Fruit fly (Drosophila melanogaster) whole organism, embryonic: Measurements from ENCODE around the gene CG13484.

Source experiments
- Aef1 ChIP-seq: fragments of 200-800 bp; sonication (Bioruptor generic); IDR thresholded peaks from 3 replicates; pipeline ENCODE4 v1.3.6; 2022; ENCODE audit warnings: missing biosample characterization, missing genetic modification characterization
- Awh ChIP-seq: fragments of 200-800 bp; sonication (Bioruptor generic); IDR thresholded peaks from 2 replicates; pipeline ENCODE4, ENCODE4 v1.3.6; 2022; ENCODE audit warnings: missing biosample characterization, missing genetic modification characterization
- Bgb ChIP-seq: fragments of 200-800 bp; sonication (Bioruptor generic); IDR thresholded peaks from 2 replicates; pipeline ENCODE4 v1.3.6; 2022; ENCODE audit warnings: missing biosample characterization, missing genetic modification characterization; ENCODE audit not compliant: partially characterized antibody
- BtbVII ChIP-seq: fragments of 200-800 bp; sonication (Bioruptor generic); optimal IDR thresholded peaks from 3 replicates; lab custom pipeline; 2017; ENCODE audit warnings: missing biosample characterization, mild to moderate bottlenecking, missing genetic modification characterization
- CG10366 ChIP-seq: fragments of 200-800 bp; sonication (Bioruptor generic); IDR thresholded peaks from 2 replicates; pipeline ENCODE4 v1.3.6; 2022; ENCODE audit warnings: missing biosample characterization, missing genetic modification characterization
- CG10431 ChIP-seq: fragments of 200-800 bp; sonication (Bioruptor generic); optimal IDR thresholded peaks from 3 replicates; lab custom pipeline; 2018; ENCODE audit warnings: missing biosample characterization, mild to moderate bottlenecking, missing genetic modification characterization
- CG11456 ChIP-seq: fragments of 200-800 bp; sonication (Bioruptor generic); IDR thresholded peaks from 3 replicates; pipeline ENCODE4 v1.3.6; 2022; ENCODE audit warnings: missing biosample characterization, missing genetic modification characterization
- CG12299 ChIP-seq: fragments of 200-800 bp; sonication (Bioruptor generic); optimal IDR thresholded peaks from 2 replicates; lab custom pipeline; 2018; ENCODE audit warnings: missing biosample characterization, mild to moderate bottlenecking, missing genetic modification characterization
- CG13287 ChIP-seq: fragments of 200-800 bp; sonication (Bioruptor generic); IDR thresholded peaks from 2 replicates; pipeline ENCODE4 v1.3.6; 2022; ENCODE audit warnings: missing biosample characterization, missing genetic modification characterization; ENCODE audit not compliant: partially characterized antibody
- CG15479 ChIP-seq: fragments of 200-800 bp; sonication (Bioruptor generic); optimal IDR thresholded peaks from 3 replicates; lab custom pipeline; 2019; ENCODE audit warnings: missing biosample characterization, mild to moderate bottlenecking, missing genetic modification characterization, moderate library complexity
- CG15514 ChIP-seq: fragments of 200-800 bp; sonication (Bioruptor generic); optimal IDR thresholded peaks from 3 replicates; lab custom pipeline; 2017; ENCODE audit warnings: missing biosample characterization, missing genetic modification characterization, mild to moderate bottlenecking, moderate library complexity, missing genetic modification reagents
- CG17385 ChIP-seq: fragments of 200-800 bp; sonication (Bioruptor generic); optimal IDR thresholded peaks from 3 replicates; lab custom pipeline; 2018; ENCODE audit warnings: missing biosample characterization, mild to moderate bottlenecking, missing genetic modification characterization
- CG2120 ChIP-seq: fragments of 200-800 bp; sonication (Bioruptor generic); optimal IDR thresholded peaks from 3 replicates; lab custom pipeline; 2016; ENCODE audit warnings: missing biosample characterization, missing genetic modification characterization
- CG2202 ChIP-seq: fragments of 200-800 bp; sonication (Bioruptor generic); optimal IDR thresholded peaks from 2 replicates; lab custom pipeline; 2018; ENCODE audit warnings: missing biosample characterization, mild to moderate bottlenecking, missing genetic modification characterization
- CG2712 ChIP-seq: fragments of 200-800 bp; optimal IDR thresholded peaks from 3 replicates; lab custom pipeline; 2019; ENCODE audit warnings: missing biosample characterization, mild to moderate bottlenecking, missing genetic modification characterization, moderate library complexity
- CG31388 ChIP-seq: fragments of 200-800 bp; sonication (Bioruptor generic); optimal IDR thresholded peaks from 2 replicates; lab custom pipeline; 2016; ENCODE audit warnings: missing biosample characterization, missing genetic modification characterization
- CG32532 ChIP-seq: fragments of 200-800 bp; sonication (Bioruptor generic); IDR thresholded peaks from 2 replicates; pipeline ENCODE4 v1.3.6; 2022; ENCODE audit warnings: missing biosample characterization, missing genetic modification characterization
- CG3995 ChIP-seq: fragments of 200-800 bp; sonication (Bioruptor generic); optimal IDR thresholded peaks from 3 replicates; lab custom pipeline; 2016; ENCODE audit warnings: missing biosample characterization, missing genetic modification characterization
- CG4282 ChIP-seq: fragments of 200-800 bp; sonication (Bioruptor generic); optimal IDR thresholded peaks from 2 replicates; lab custom pipeline; 2016; ENCODE audit warnings: missing biosample characterization, missing genetic modification characterization
- CG4360 ChIP-seq: fragments of 200-800 bp; sonication (Bioruptor generic); IDR thresholded peaks from 2 replicates; pipeline ENCODE4 v1.3.6; 2022; ENCODE audit warnings: missing biosample characterization, missing genetic modification characterization
- CG6791 ChIP-seq: fragments of 200-800 bp; sonication (Bioruptor generic); IDR thresholded peaks from 3 replicates; pipeline ENCODE4 v1.3.6; 2022; ENCODE audit warnings: missing biosample characterization, missing genetic modification characterization; ENCODE audit not compliant: partially characterized antibody
- CG8388 ChIP-seq: fragments of 200-800 bp; sonication (Bioruptor generic); optimal IDR thresholded peaks from 2 replicates; lab custom pipeline; 2019; ENCODE audit warnings: missing biosample characterization, mild to moderate bottlenecking, missing genetic modification characterization, moderate library complexity
- CG9932 ChIP-seq: fragments of 200-800 bp; sonication (Bioruptor generic); IDR thresholded peaks from 2 replicates; pipeline ENCODE4 v1.3.6; 2022; ENCODE audit warnings: missing biosample characterization, missing genetic modification characterization
- D19B ChIP-seq: fragments of 200-800 bp; sonication (Bioruptor generic); optimal IDR thresholded peaks from 2 replicates; lab custom pipeline; 2017; ENCODE audit warnings: missing biosample characterization, mild to moderate bottlenecking, missing genetic modification characterization
- Dp ChIP-seq: fragments of 200-800 bp; sonication (Bioruptor generic); optimal IDR thresholded peaks from 2 replicates; lab custom pipeline; 2018; ENCODE audit warnings: missing biosample characterization, mild to moderate bottlenecking, missing genetic modification characterization, moderate library complexity
- E2f1 ChIP-seq: fragments of 200-800 bp; sonication (Bioruptor generic); IDR thresholded peaks from 2 replicates; pipeline ENCODE4 v1.3.6; 2022; ENCODE audit warnings: missing biosample characterization, missing genetic modification characterization
- Sox100B ChIP-seq: fragments of 200-800 bp; sonication (Bioruptor generic); optimal IDR thresholded peaks from 3 replicates; lab custom pipeline; 2018; ENCODE audit warnings: missing biosample characterization, mild to moderate bottlenecking, missing genetic modification characterization
- btn ChIP-seq: fragments of 200-800 bp; sonication (Bioruptor generic); optimal IDR thresholded peaks from 2 replicates; lab custom pipeline; 2016; ENCODE audit warnings: missing biosample characterization, missing genetic modification characterization
- cg ChIP-seq: fragments of 200-800 bp; sonication (Bioruptor generic); optimal IDR thresholded peaks from 3 replicates; lab custom pipeline; 2019; ENCODE audit warnings: missing biosample characterization, mild to moderate bottlenecking, missing genetic modification characterization, moderate library complexity
- chinmo ChIP-seq: fragments of 200-800 bp; sonication (Bioruptor generic); IDR thresholded peaks from 4 replicates; pipeline ENCODE4 v1.3.6; 2022; ENCODE audit warnings: missing biosample characterization, missing genetic modification characterization; ENCODE audit not compliant: partially characterized antibody
- crol ChIP-seq: fragments of 200-800 bp; sonication (Bioruptor generic); IDR thresholded peaks from 2 replicates; pipeline ENCODE4 v1.3.6; 2022; ENCODE audit warnings: missing biosample characterization, missing genetic modification characterization
- dati ChIP-seq: fragments of 200-800 bp; sonication (Bioruptor generic); IDR thresholded peaks from 2 replicates; pipeline ENCODE4 v1.3.6; 2022; ENCODE audit warnings: missing biosample characterization, missing genetic modification characterization
- dysf ChIP-seq: fragments of 200-800 bp; sonication (Bioruptor generic); IDR thresholded peaks from 3 replicates; pipeline ENCODE4 v1.3.6; 2022; ENCODE audit warnings: missing biosample characterization, missing genetic modification characterization
- hbn ChIP-seq: fragments of 200-800 bp; sonication (Bioruptor generic); IDR thresholded peaks from 2 replicates; pipeline ENCODE4 v1.3.6; 2022; ENCODE audit warnings: missing biosample characterization, missing genetic modification characterization; ENCODE audit not compliant: partially characterized antibody
- hkb ChIP-seq, 2 experiments: fragments of 200-800 bp in 1 of 2; fragments of >200 bp in 1 of 2; sonication (Bioruptor generic) in 1 of 2; IDR thresholded peaks in 1 of 2; optimal IDR thresholded peaks in 1 of 2; 2 replicates each; pipeline versions ENCODE4 v1.3.6 to Lab custom; 2017 to 2022; ENCODE audit warnings: missing biosample characterization in 1 of 2, missing genetic modification characterization in 1 of 2
- lola ChIP-seq, 3 experiments: fragments of >200 bp in 2 of 3; fragments of 200-800 bp in 1 of 3; sonication (Bioruptor generic) in 1 of 3; optimal IDR thresholded peaks; 2 replicates each; lab custom pipeline; 2017 to 2019; ENCODE audit warnings: missing biosample characterization in 3 of 3, missing genetic modification characterization in 3 of 3, mild to moderate bottlenecking in 1 of 3, moderate library complexity in 1 of 3
- mam ChIP-seq: fragments of 200-800 bp; sonication (Bioruptor generic); optimal IDR thresholded peaks from 3 replicates; lab custom pipeline; 2016; ENCODE audit warnings: missing biosample characterization, missing genetic modification characterization
- mld ChIP-seq: fragments of 200-800 bp; sonication (Bioruptor generic); IDR thresholded peaks from 3 replicates; pipeline ENCODE4 v1.3.6; 2022; ENCODE audit warnings: missing biosample characterization, missing genetic modification characterization; ENCODE audit not compliant: partially characterized antibody
- nerfin-2 ChIP-seq: fragments of 200-800 bp; sonication (Bioruptor generic); IDR thresholded peaks from 2 replicates; pipeline ENCODE4 v1.3.6; 2022; ENCODE audit warnings: missing biosample characterization, missing genetic modification characterization; ENCODE audit not compliant: partially characterized antibody
- onecut ChIP-seq: fragments of 200-800 bp; sonication (Bioruptor generic); IDR thresholded peaks from 2 replicates; pipeline ENCODE4 v1.3.6; 2022; ENCODE audit warnings: missing biosample characterization, missing genetic modification characterization
- pfk ChIP-seq: fragments of 200-800 bp; sonication (Bioruptor generic); optimal IDR thresholded peaks from 2 replicates; lab custom pipeline; 2018; ENCODE audit warnings: missing biosample characterization, mild to moderate bottlenecking, missing genetic modification characterization, moderate library complexity
- row ChIP-seq: fragments of 200-800 bp; sonication (Bioruptor generic); IDR thresholded peaks from 3 replicates; pipeline ENCODE4 v1.3.6; 2022; ENCODE audit warnings: missing biosample characterization, missing genetic modification characterization
- salm ChIP-seq: fragments of 200-800 bp; sonication (Bioruptor generic); optimal IDR thresholded peaks from 2 replicates; lab custom pipeline; 2018; ENCODE audit warnings: missing biosample characterization, mild to moderate bottlenecking, missing genetic modification characterization
- sens ChIP-seq: fragments of 200-800 bp; sonication (Bioruptor generic); peaks from one replicate; lab custom pipeline; 2016; ENCODE audit warnings: missing biosample characterization, missing genetic modification characterization
- sob ChIP-seq: fragments of 200-800 bp; sonication (Bioruptor generic); IDR thresholded peaks from 2 replicates; pipeline ENCODE4 v1.3.6; 2022; ENCODE audit warnings: missing biosample characterization, missing genetic modification characterization
- tll ChIP-seq, 2 experiments: fragments of 200-800 bp in 1 of 2; fragments of >200 bp in 1 of 2; sonication (Bioruptor generic) in 1 of 2; optimal IDR thresholded peaks; 2 replicates each; lab custom pipeline; 2017 to 2019; ENCODE audit warnings: missing biosample characterization in 2 of 2, missing genetic modification characterization in 2 of 2, mild to moderate bottlenecking in 1 of 2, moderate library complexity in 1 of 2
- zen ChIP-seq: fragments of 200-800 bp; sonication (Bioruptor generic); optimal IDR thresholded peaks from 3 replicates; lab custom pipeline; 2018; ENCODE audit warnings: missing biosample characterization, mild to moderate bottlenecking, missing genetic modification characterization, moderate library complexity

Gene CG13484

DNA sequence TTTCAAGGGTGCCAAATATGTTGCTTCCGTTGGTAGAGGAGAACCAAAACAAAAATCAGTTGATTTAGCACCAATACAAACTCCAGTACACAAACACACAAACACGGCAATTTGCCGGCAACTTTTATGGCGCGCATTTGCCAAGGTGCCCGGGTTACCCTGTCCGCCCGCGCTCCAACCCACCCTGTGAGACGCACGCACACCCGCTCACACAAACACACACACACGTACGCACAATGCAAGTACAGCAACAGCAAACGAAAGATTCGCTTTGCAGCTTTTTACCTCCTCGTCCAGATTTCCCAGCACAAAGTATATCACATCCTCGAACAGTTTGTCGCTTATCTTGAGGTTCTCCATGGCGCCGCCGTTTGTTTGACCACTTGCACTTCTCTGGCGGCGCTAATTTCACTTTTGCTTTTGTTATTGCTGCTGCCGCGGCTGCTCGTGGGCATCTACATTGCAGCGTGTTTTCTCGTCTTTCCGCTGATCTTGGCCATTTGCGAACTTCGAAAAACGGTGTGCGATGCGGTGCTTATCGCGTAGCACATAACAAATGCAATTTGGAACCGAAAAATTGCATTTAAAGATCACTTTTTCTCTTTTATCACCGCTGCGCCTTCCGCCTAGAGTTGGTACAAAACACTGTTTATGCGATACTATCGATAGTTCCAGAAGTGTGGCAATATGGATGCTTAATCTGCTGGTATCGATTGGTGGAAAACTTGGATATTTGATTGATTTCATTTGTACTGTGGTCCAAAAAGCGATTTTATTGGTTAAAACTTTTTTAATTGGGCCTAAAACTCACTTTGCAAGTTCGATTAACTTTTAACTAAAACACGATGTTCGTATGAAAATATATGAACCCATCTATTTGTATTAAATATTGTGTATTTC is 24.1 kb downstream of the CG13484 start, which contains the start of gene Ptip (continued):
- TF ChIP-seq lola (GFP tag; optimal IDR thresholded peaks at IDR 0.05; lab: Kevin White, UChicago) (peak in 1 of 3 experiments; percentile 5), mam (GFP tag; lab: Kevin White, UChicago) (peak; percentile 28), CG12299 (tag; lab: Kevin White, UChicago) (no peak), pfk (GFP tag; lab: Kevin White, UChicago) (peak; percentile 40), zen (tag; lab: Kevin White, UChicago) (peak; percentile 91), CG17385 (GFP tag; lab: Kevin White, UChicago) (peak; percentile 65), CG13287 (GFP tag; lab: Robert Waterston, UW) (peak; percentile 95), CG8388 (no peak), CG4360 (GFP tag; lab: Robert Waterston, UW) (peak; percentile 36; the same call in 1 of the 2 replicates), tll (GFP tag; optimal IDR thresholded peaks at IDR 0.05; lab: Kevin White, UChicago) (peak in 1 of 2 experiments; percentile 25), row (peak; percentile 83), CG11456 (0 out of 3 replicates have a peak, but pooled peaks have one; percentile 7), Dp (GFP tag; lab: Kevin White, UChicago) (peak; percentile 83), CG9932 (GFP tag; lab: Robert Waterston, UW) (peak; percentile 67), chinmo (GFP tag; lab: Robert Waterston, UW) (peak; percentile 91), Bgb (peak; percentile 98), dati (GFP tag; lab: Robert Waterston, UW) (no peak), sob (GFP tag; lab: Robert Waterston, UW) (peak; percentile 31; the same call in 1 of the 2 replicates), Awh (GFP tag; lab: Robert Waterston, UW) (peak; percentile 58; the same call in 1 of the 2 replicates), CG10366 (peak; percentile 75), D19B (GFP tag; lab: Kevin White, UChicago) (no peak), btn (GFP tag; lab: Kevin White, UChicago) (no peak), CG15514 (peak; percentile 27), Aef1 (GFP tag; lab: Robert Waterston, UW) (no peak), BtbVII (GFP tag; lab: Kevin White, UChicago) (no peak), onecut (peak; percentile 77), CG2712 (tag; lab: Kevin White, UChicago) (no peak), CG32532 (GFP tag; lab: Robert Waterston, UW) (peak; percentile 73; the same call in 1 of the 2 replicates), Sox100B (GFP tag; lab: Kevin White, UChicago) (no peak), CG4282 (peak; percentile 23), dysf (GFP tag; lab: Robert Waterston, UW) (peak; percentile 32; the same call in 1 of the 3 replicates), CG2120 (peak; percentile 39), CG2202 (tag; lab: Kevin White, UChicago) (peak; percentile 16), hkb (optimal IDR thresholded peaks at IDR 0.05; lab: Kevin White, UChicago) (no peak), hkb (GFP tag; IDR thresholded peaks at IDR 0.05; lab: Robert Waterston, UW) (peak; percentile 67), CG10431 (GFP tag; lab: Kevin White, UChicago) (peak; percentile 71), hbn (GFP tag; lab: Robert Waterston, UW) (peak; percentile 93), CG31388 (GFP tag; lab: Kevin White, UChicago) (no peak), mld (GFP tag; lab: Robert Waterston, UW) (peak; percentile 91), nerfin-2 (GFP tag; lab: Robert Waterston, UW) (peak; percentile 93), CG6791 (GFP tag; lab: Robert Waterston, UW) (peak; percentile 98), E2f1 (GFP tag; lab: Robert Waterston, UW) (peak; percentile 98), CG15479 (GFP tag; lab: Kevin White, UChicago) (no peak), crol (GFP tag; lab: Robert Waterston, UW) (no peak), sens (GFP tag; lab: Kevin White, UChicago) (peak; percentile 49), cg (peak; percentile 97), salm (tag; lab: Kevin White, UChicago) (no peak), CG3995 (GFP tag; lab: Kevin White, UChicago) (peak; percentile 55)
